Worm (Caenorhabditis elegans): ENCODE measurements around the gene hal-3.

DNA sequence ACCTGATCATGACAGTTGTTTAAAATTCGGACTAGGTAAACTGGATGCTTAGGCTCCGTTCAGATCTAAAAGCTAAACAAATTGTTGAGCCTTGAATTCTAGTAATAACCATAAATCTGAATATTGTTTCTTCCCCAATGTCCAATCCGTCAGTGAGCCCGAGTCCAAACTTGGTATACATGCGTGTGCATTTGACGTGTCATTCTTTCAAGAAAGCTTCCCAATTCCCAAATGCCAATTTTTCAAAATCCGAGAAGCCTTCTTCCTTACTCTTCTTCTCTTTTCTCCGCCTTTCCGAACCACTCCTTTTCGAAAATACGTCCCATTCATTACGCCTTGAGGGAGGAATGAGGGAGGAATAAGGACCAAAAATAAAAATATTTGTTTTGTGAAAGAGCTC lies 40.2 kb downstream of the hal-3 start:
- TF ChIP-seq lin-39 (tag; optimal IDR thresholded peaks at IDR 0.05) (no peak), rbr-2 (tag; optimal IDR thresholded peaks at IDR 0.05) (no peak), mep-1 (tag; optimal IDR thresholded peaks at IDR 0.05) (no peak), ztf-11 (tag; optimal IDR thresholded peaks at IDR 0.05) (no peak), hmg-1.1 (GFP tag; IDR thresholded peaks at IDR 0.05) (0 out of 2 replicates have a peak, but pooled peaks have one; percentile 32), lin-15B (tag; optimal IDR thresholded peaks at IDR 0.05) (no peak)

All from whole organism, L4 larva.